Worm (Caenorhabditis elegans): ENCODE data around the gene rod-1.

Gene rod-1

ce11 chrIV:7473159-7473649 is 5.0 kb upstream of the rod-1 start, which contains the start of the genes plk-3 and F55G1.6 (continued):
- no peak for TF ChIP-seq pbrm-1 (GFP tag; IDR thresholded peaks at IDR 0.05)
- TF ChIP-seq F37B4.10 (GFP tag; IDR thresholded peaks at IDR 0.05): no peak
- no peak for TF ChIP-seq dpff-1 (tag; optimal IDR thresholded peaks at IDR 0.05)
- peak; percentile 24; the same call in 1 of the 2 replicates for TF ChIP-seq rcor-1 (GFP tag; IDR thresholded peaks at IDR 0.05)
- no peak for TF ChIP-seq attf-6 (GFP tag; IDR thresholded peaks at IDR 0.05)
- TF ChIP-seq C17E4.6 (GFP tag; IDR thresholded peaks at IDR 0.05): no peak
- TF ChIP-seq T07F8.4 (tag; optimal IDR thresholded peaks at IDR 0.05): no peak
- no peak for TF ChIP-seq unc-130 (GFP tag; optimal IDR thresholded peaks at IDR 0.05)
- no peak for TF ChIP-seq let-526 (GFP tag; IDR thresholded peaks at IDR 0.05)
- no peak for TF ChIP-seq nhr-179 (tag; optimal IDR thresholded peaks at IDR 0.05)
- no peak for TF ChIP-seq nhr-90 (tag; optimal IDR thresholded peaks at IDR 0.05)
- peak; percentile 44 for TF ChIP-seq F49E8.2 (tag; optimal IDR thresholded peaks at IDR 0.05; ENCODE audit: insufficient read depth)
- TF ChIP-seq nhr-120 (GFP tag; IDR thresholded peaks at IDR 0.05): no peak
- TF ChIP-seq egl-18 (GFP tag; IDR thresholded peaks at IDR 0.05): no peak
- no peak for TF ChIP-seq ztf-26 (tag; optimal IDR thresholded peaks at IDR 0.05)
- TF ChIP-seq madf-10 (tag; optimal IDR thresholded peaks at IDR 0.05): no peak
- no peak for TF ChIP-seq nhr-27 (tag; optimal IDR thresholded peaks at IDR 0.05)
- TF ChIP-seq zfh-2 (GFP tag; conservative IDR thresholded peaks at IDR 0.05): no peak
- no peak for TF ChIP-seq aptf-3 (GFP tag; IDR thresholded peaks at IDR 0.05)
- TF ChIP-seq ceh-58 (GFP tag; IDR thresholded peaks at IDR 0.05): no peak
- TF ChIP-seq nfya-2 (GFP tag; IDR thresholded peaks at IDR 0.05): no peak
- no peak for TF ChIP-seq K11D2.4 (GFP tag; IDR thresholded peaks at IDR 0.05)
- TF ChIP-seq K12H6.12 (tag; optimal IDR thresholded peaks at IDR 0.05): no peak
- peak; percentile 89 for TF ChIP-seq F33H1.4 (GFP tag; IDR thresholded peaks at IDR 0.05)
- TF ChIP-seq chd-7 (tag; optimal IDR thresholded peaks at IDR 0.05): no peak
- TF ChIP-seq hrde-1 (tag; optimal IDR thresholded peaks at IDR 0.05; ENCODE audit: borderline replicate concordance): no peak
- TF ChIP-seq dox-1 (GFP tag; IDR thresholded peaks at IDR 0.05): no peak
- no peak for TF ChIP-seq hlh-12 (tag; optimal IDR thresholded peaks at IDR 0.05)
- no peak for TF ChIP-seq ama-1 (optimal IDR thresholded peaks at IDR 0.05)
- TF ChIP-seq ama-1 (GFP tag; optimal IDR thresholded peaks at IDR 0.05): no peak
- TF ChIP-seq tbx-9 (tag; optimal IDR thresholded peaks at IDR 0.05; ENCODE audit: borderline replicate concordance): no peak
- no peak for TF ChIP-seq ztf-6 (GFP tag; IDR thresholded peaks at IDR 0.05)
- no peak for TF ChIP-seq Y56A3A.18 (GFP tag; IDR thresholded peaks at IDR 0.05)
- TF ChIP-seq fkh-3 (tag; optimal IDR thresholded peaks at IDR 0.05): no peak
- TF ChIP-seq sdz-38 (tag; optimal IDR thresholded peaks at IDR 0.05): no peak
- TF ChIP-seq Y53G8AR.9 (GFP tag; conservative IDR thresholded peaks at IDR 0.05): no peak
- TF ChIP-seq rec-8 (tag; optimal IDR thresholded peaks at IDR 0.05): no peak
- no peak for TF ChIP-seq lin-26 (GFP tag; IDR thresholded peaks at IDR 0.05)
- TF ChIP-seq gei-17 (GFP tag; optimal IDR thresholded peaks at IDR 0.05): no peak
- no peak for TF ChIP-seq somi-1 (GFP tag; optimal IDR thresholded peaks at IDR 0.05)
- no peak for TF ChIP-seq F10E7.11 (tag; optimal IDR thresholded peaks at IDR 0.05)
- TF ChIP-seq lin-54 (GFP tag; optimal IDR thresholded peaks at IDR 0.05): no peak
- TF ChIP-seq unc-62 (GFP tag; optimal IDR thresholded peaks at IDR 0.05): no peak
- no peak for TF ChIP-seq F23B12.7 (tag; optimal IDR thresholded peaks at IDR 0.05; ENCODE audit: insufficient read depth)
- TF ChIP-seq tlf-1 (GFP tag; optimal IDR thresholded peaks at IDR 0.05): no peak
- no peak for TF ChIP-seq ztf-28 (GFP tag; IDR thresholded peaks at IDR 0.05)
- no peak for TF ChIP-seq F57A8.1 (GFP tag; optimal IDR thresholded peaks at IDR 0.05)
- TF ChIP-seq lsl-1 (GFP tag; optimal IDR thresholded peaks at IDR 0.05): peak; percentile 80
- TF ChIP-seq akir-1 (GFP tag; optimal IDR thresholded peaks at IDR 0.05): no peak
- no peak for TF ChIP-seq mes-4 (tag; optimal IDR thresholded peaks at IDR 0.05)

All from whole organism, young adult.